Fruit fly (Drosophila melanogaster): Measurements from ENCODE around the gene CG10096.

CG10096 gene

dm6 chr3R:12433764-12434163, 38.0 kb upstream of the CG10096 start, which contains the start of the genes Aos1 and Srlp (continued):
- TF ChIP-seq ham (GFP tag; IDR thresholded peaks at IDR 0.05), result no peak
- peak; percentile 45 for TF ChIP-seq CG1233 (GFP tag; optimal IDR thresholded peaks at IDR 0.05)
- no peak for TF ChIP-seq croc (GFP tag; conservative IDR thresholded peaks at IDR 0.05)
- no peak for TF ChIP-seq H2.0 (GFP tag; IDR thresholded peaks at IDR 0.05)
- TF ChIP-seq Hey (tag; optimal IDR thresholded peaks at IDR 0.05), result no peak
- TF ChIP-seq CG10959 (GFP tag; IDR thresholded peaks at IDR 0.05), result no peak
- peak; percentile 58 for TF ChIP-seq unpg (GFP tag; optimal IDR thresholded peaks at IDR 0.05)
- TF ChIP-seq bsh (GFP tag; optimal IDR thresholded peaks at IDR 0.05), result peak in 1 of 2 experiments; percentile 49
- TF ChIP-seq Med (GFP tag), result peak; percentile 52
- no peak for TF ChIP-seq NK7.1 (GFP tag; optimal IDR thresholded peaks at IDR 0.05)
- no peak for TF ChIP-seq so (GFP tag; IDR thresholded peaks at IDR 0.05)
- TF ChIP-seq Atf3 (GFP tag; optimal IDR thresholded peaks at IDR 0.05), result no peak
- TF ChIP-seq Doc2 (GFP tag; IDR thresholded peaks at IDR 0.05), result no peak
- no peak for TF ChIP-seq CG3407 (GFP tag; optimal IDR thresholded peaks at IDR 0.05)
- 0 out of 2 replicates have a peak, but pooled peaks have one; percentile 40 for TF ChIP-seq slbo (GFP tag; IDR thresholded peaks at IDR 0.05)
- peak; percentile 76 for TF ChIP-seq CG2712 (tag; optimal IDR thresholded peaks at IDR 0.05)
- no peak for TF ChIP-seq wor (GFP tag; IDR thresholded peaks at IDR 0.05)
- TF ChIP-seq CG18619 (GFP tag; optimal IDR thresholded peaks at IDR 0.05), result peak; percentile 26
- TF ChIP-seq CG11085 (GFP tag; IDR thresholded peaks at IDR 0.05), result no peak
- TF ChIP-seq Drgx (GFP tag; IDR thresholded peaks at IDR 0.05), result no peak

- TF ChIP-seq z (GFP tag; IDR thresholded peaks at IDR 0.05) (no peak), hb (GFP tag; IDR thresholded peaks at IDR 0.05; ENCODE audit: partially characterized antibody) (no peak), CG32767 (GFP tag; IDR thresholded peaks at IDR 0.05) (peak; percentile 51), MBD-R2 (GFP tag; IDR thresholded peaks at IDR 0.05) (peak; percentile 82), CG7963 (GFP tag; IDR thresholded peaks at IDR 0.05; ENCODE audit: partially characterized antibody) (no peak), CG30403 (GFP tag; optimal IDR thresholded peaks at IDR 0.05) (no peak), CG18011 (GFP tag; optimal IDR thresholded peaks at IDR 0.05) (no peak), dm (GFP tag; optimal IDR thresholded peaks at IDR 0.05) (no peak), CG1024 (GFP tag; IDR thresholded peaks at IDR 0.05) (no peak), lilli (GFP tag; optimal IDR thresholded peaks at IDR 0.05) (no peak), CG9215 (GFP tag; IDR thresholded peaks at IDR 0.05) (no peak), CG14965 (GFP tag; optimal IDR thresholded peaks at IDR 0.05; ENCODE audit: borderline replicate concordance) (no peak), nom (GFP tag; optimal IDR thresholded peaks at IDR 0.05) (peak; percentile 1), en (GFP tag; optimal IDR thresholded peaks at IDR 0.05) (no peak), slou (GFP tag; optimal IDR thresholded peaks at IDR 0.05) (no peak), lola (GFP tag; optimal IDR thresholded peaks at IDR 0.05) (no peak), crc (GFP tag; optimal IDR thresholded peaks at IDR 0.05) (no peak), vvl (GFP tag; IDR thresholded peaks at IDR 0.05) (no peak), mam (GFP tag; optimal IDR thresholded peaks at IDR 0.05) (no peak), CG9797 (GFP tag; optimal IDR thresholded peaks at IDR 0.05) (peak; percentile 84), CG12155 (GFP tag; optimal IDR thresholded peaks at IDR 0.05) (peak; percentile 14), bowl (GFP tag; IDR thresholded peaks at IDR 0.05) (no peak), CG9817 (tag; optimal IDR thresholded peaks at IDR 0.05) (no peak), phol (tag; optimal IDR thresholded peaks at IDR 0.05) (peak; percentile 46), fu2 (GFP tag; optimal IDR thresholded peaks at IDR 0.05) (no peak), kah (GFP tag; optimal IDR thresholded peaks at IDR 0.05) (no peak), esg (GFP tag; conservative IDR thresholded peaks at IDR 0.05) (no peak), CG12299 (tag; optimal IDR thresholded peaks at IDR 0.05) (no peak), CG2712 (tag; optimal IDR thresholded peaks at IDR 0.05) (peak; percentile 28), salm (tag; optimal IDR thresholded peaks at IDR 0.05) (no peak), Doc2 (GFP tag; IDR thresholded peaks at IDR 0.05) (no peak), C15 (GFP tag; IDR thresholded peaks at IDR 0.05) (no peak), CG6272 (GFP tag; IDR thresholded peaks at IDR 0.05) (no peak; the same call in 1 of the 2 replicates), CG10147 (GFP tag; optimal IDR thresholded peaks at IDR 0.05) (peak; percentile 11)
These were observed 35.3 kb upstream of the CG10096 start, which contains the start of gene Prosalpha2 for dm6 chr3R:12431030-12431489. TSS of gene Prosalpha2 (plus strand) at chr3R:12431321.
